Fruit fly (Drosophila melanogaster) whole organism, prepupa: ENCODE data around the gene RhoGAP100F.

Source experiments
- CG11762 ChIP-seq: fragments of 200-800 bp; sonication (Bioruptor generic); optimal IDR thresholded peaks from 3 replicates; lab custom pipeline; 2016; ENCODE audit warnings: missing biosample characterization, missing genetic modification characterization; ENCODE audit not compliant: insufficient read depth
- CG31627 ChIP-seq: fragments of 200-800 bp; sonication (Bioruptor generic); optimal IDR thresholded peaks from 3 replicates; lab custom pipeline; 2016; ENCODE audit warnings: missing biosample characterization, missing genetic modification characterization
- CG4318 ChIP-seq: fragments of 200-800 bp; sonication (Bioruptor generic); optimal IDR thresholded peaks from 3 replicates; lab custom pipeline; 2017; ENCODE audit warnings: missing biosample characterization, mild to moderate bottlenecking, missing genetic modification characterization
- CG6792 ChIP-seq: fragments of 200-800 bp; sonication (Bioruptor generic); optimal IDR thresholded peaks from 3 replicates; lab custom pipeline; 2016; ENCODE audit warnings: missing biosample characterization, missing genetic modification characterization
- CG6808 ChIP-seq: fragments of 200-800 bp; sonication (Bioruptor generic); optimal IDR thresholded peaks from 3 replicates; lab custom pipeline; 2017; ENCODE audit warnings: missing biosample characterization, missing genetic modification characterization, mild to moderate bottlenecking, moderate library complexity, missing genetic modification reagents
- OdsH ChIP-seq: fragments of 200-800 bp; sonication (Bioruptor generic); optimal IDR thresholded peaks from 3 replicates; lab custom pipeline; 2016; ENCODE audit warnings: missing biosample characterization, missing genetic modification characterization
- topi ChIP-seq: fragments of 200-800 bp; sonication (Bioruptor generic); optimal IDR thresholded peaks from 3 replicates; lab custom pipeline; 2016; ENCODE audit warnings: missing biosample characterization, missing genetic modification characterization

DNA sequence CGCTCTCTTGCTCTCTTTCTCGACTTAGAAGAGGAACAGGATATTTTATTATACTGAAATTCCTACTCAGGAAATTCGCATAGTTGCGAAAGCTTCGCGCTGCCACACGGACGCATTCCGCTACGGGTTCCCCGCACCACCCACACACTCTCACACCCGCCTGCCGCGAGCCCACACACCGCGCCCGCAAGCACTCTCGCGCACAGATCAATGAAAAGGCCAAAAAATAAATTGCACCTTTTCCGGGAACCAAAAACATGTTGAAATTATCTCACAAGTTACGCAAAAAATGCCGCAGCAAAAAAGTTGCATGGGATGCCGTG lies 528 bp downstream of the RhoGAP100F start:
- TF ChIP-seq CG31627 (GFP tag; lab: Kevin White, UChicago): no peak
- no peak for TF ChIP-seq topi (GFP tag; lab: Kevin White, UChicago)
- TF ChIP-seq CG11762 (GFP tag; lab: Kevin White, UChicago): no peak
- no peak for TF ChIP-seq CG6792 (GFP tag; lab: Kevin White, UChicago)
- no peak for TF ChIP-seq CG6808
- TF ChIP-seq OdsH: no peak
- no peak for TF ChIP-seq CG4318 (GFP tag; lab: Kevin White, UChicago)
